Worm (Caenorhabditis elegans) whole organism, dauer: ENCODE data around the gene C33C12.12.

ENCODE experiments used
- unc-62 ChIP-seq: sonication (generic microtip); optimal IDR thresholded peaks from 2 replicates; lab custom pipeline; 2017; ENCODE audit warnings: missing biosample characterization, missing genetic modification reagents, missing genetic modification characterization

Gene C33C12.12

DNA sequence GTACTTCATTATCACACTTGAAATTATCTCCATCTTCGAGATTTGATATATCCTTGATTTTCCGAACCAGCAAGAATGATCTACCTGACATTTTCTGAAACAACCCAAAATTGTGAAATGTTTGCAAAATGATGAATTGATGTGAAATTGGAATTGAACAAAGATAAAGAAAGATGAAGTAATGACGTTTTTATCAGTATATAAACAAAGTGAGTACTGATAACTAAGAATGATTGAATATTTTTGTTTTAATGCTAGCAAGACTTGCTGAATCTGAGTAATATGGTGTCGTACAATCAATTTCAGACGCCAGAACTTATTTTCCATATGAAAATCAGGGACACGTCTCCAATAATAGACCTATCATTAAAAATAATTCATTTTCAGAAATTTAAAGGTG, 47.9 kb downstream of the C33C12.12 start, which contains the start of gene math-37:
Gene math-37 (minus strand): TSS at position 101 of the 400 bp plus-strand sequence.
- no peak for TF ChIP-seq unc-62 (GFP tag; lab: Kevin White, UChicago)
